Worm (Caenorhabditis elegans) whole organism, late embryonic: ENCODE results near the gene srp-7.

Experiments used
- C38D4.7 ChIP-seq: fragments of 200-800 bp; sonication (Bioruptor generic); optimal IDR thresholded peaks from 2 replicates; lab custom pipeline; 2018; ENCODE audit warnings: mild to moderate bottlenecking, missing genetic modification characterization, moderate library complexity, missing compliant biosample characterization
- K02D7.2 ChIP-seq: sonication (generic microtip); optimal IDR thresholded peaks from 2 replicates; lab custom pipeline; 2017; ENCODE audit warnings: mild to moderate bottlenecking, missing genetic modification characterization, missing compliant biosample characterization
- T23F11.4 ChIP-seq: fragments of 200-800 bp; sonication (Bioruptor generic); optimal IDR thresholded peaks from 2 replicates; lab custom pipeline; 2018; ENCODE audit warnings: mild to moderate bottlenecking, missing genetic modification characterization, missing compliant biosample characterization
- Y22D7AL.16 ChIP-seq: sonication (generic microtip); optimal IDR thresholded peaks from 2 replicates; lab custom pipeline; 2016; ENCODE audit warnings: missing genetic modification characterization, missing compliant biosample characterization
- ahr-1 ChIP-seq: sonication (generic microtip); optimal IDR thresholded peaks from 2 replicates; lab custom pipeline; 2016; ENCODE audit warnings: missing genetic modification characterization, missing compliant biosample characterization
- ama-1 ChIP-seq: fragments of 150-350 bp; optimal IDR thresholded peaks from 2 replicates; lab custom pipeline; 2014
- ceh-14 ChIP-seq: sonication (generic microtip); optimal IDR thresholded peaks from 2 replicates; lab custom pipeline; 2016; ENCODE audit warnings: missing genotype, missing genetic modification characterization, missing compliant biosample characterization
- ceh-18 ChIP-seq: sonication (generic microtip); optimal IDR thresholded peaks from 2 replicates; lab custom pipeline; 2016; ENCODE audit warnings: missing genetic modification characterization, missing compliant biosample characterization
- ceh-19 ChIP-seq: fragments of 200-800 bp; sonication (Bioruptor generic); optimal IDR thresholded peaks from 2 replicates; lab custom pipeline; 2018; ENCODE audit warnings: mild to moderate bottlenecking, missing genetic modification characterization, missing compliant biosample characterization
- ceh-2 ChIP-seq: sonication (generic microtip); optimal IDR thresholded peaks from 2 replicates; lab custom pipeline; 2016; ENCODE audit warnings: missing genotype, missing genetic modification characterization, missing compliant biosample characterization
- ceh-22 ChIP-seq: sonication (generic microtip); optimal IDR thresholded peaks from 2 replicates; lab custom pipeline; 2017; ENCODE audit warnings: missing biosample characterization, missing genetic modification characterization
- ceh-24 ChIP-seq: sonication (generic microtip); optimal IDR thresholded peaks from 2 replicates; lab custom pipeline; 2016; ENCODE audit warnings: mild to moderate bottlenecking, missing genetic modification characterization, missing compliant biosample characterization
- ceh-31 ChIP-seq: sonication (generic microtip); optimal IDR thresholded peaks from 2 replicates; lab custom pipeline; 2016; ENCODE audit warnings: missing genetic modification characterization, missing compliant biosample characterization
- ceh-34 ChIP-seq: sonication (generic microtip); optimal IDR thresholded peaks from 2 replicates; lab custom pipeline; 2016; ENCODE audit warnings: mild to moderate bottlenecking, missing genetic modification characterization, missing compliant biosample characterization
- ceh-48 ChIP-seq: sonication (generic microtip); optimal IDR thresholded peaks from 2 replicates; lab custom pipeline; 2016; ENCODE audit warnings: missing genetic modification characterization, inconsistent platforms, missing compliant biosample characterization
- che-1 ChIP-seq: sonication (generic microtip); optimal IDR thresholded peaks from 2 replicates; lab custom pipeline; 2016; ENCODE audit warnings: mild to moderate bottlenecking, missing genetic modification characterization, missing compliant biosample characterization
- dve-1 ChIP-seq: sonication (generic microtip); optimal IDR thresholded peaks from 2 replicates; lab custom pipeline; 2017; ENCODE audit warnings: antibody characterized with exemption, mild to moderate bottlenecking, missing genetic modification characterization, missing compliant biosample characterization
- elt-4 ChIP-seq: sonication (generic microtip); optimal IDR thresholded peaks from 2 replicates; lab custom pipeline; 2016; ENCODE audit warnings: missing genetic modification characterization, missing compliant biosample characterization
- fax-1 ChIP-seq: sonication (generic microtip); optimal IDR thresholded peaks from 2 replicates; lab custom pipeline; 2016; ENCODE audit warnings: missing genotype, missing genetic modification characterization, missing compliant biosample characterization
- fkh-10 ChIP-seq: fragments of 150-350 bp; optimal IDR thresholded peaks from 2 replicates; lab custom pipeline; 2014; ENCODE audit warnings: missing biosample characterization, missing genetic modification reagents, missing genetic modification characterization
- fkh-6 ChIP-seq: sonication (generic microtip); optimal IDR thresholded peaks from 2 replicates; lab custom pipeline; 2016; ENCODE audit warnings: missing genetic modification characterization, missing compliant biosample characterization
- gmeb-2 ChIP-seq: sonication (generic microtip); optimal IDR thresholded peaks from 2 replicates; lab custom pipeline; 2016; ENCODE audit warnings: missing genetic modification characterization, inconsistent platforms, missing compliant biosample characterization
- hlh-13 ChIP-seq: fragments of 200-800 bp; sonication (Bioruptor generic); optimal IDR thresholded peaks from 2 replicates; lab custom pipeline; 2018; ENCODE audit warnings: mild to moderate bottlenecking, missing genetic modification characterization, missing compliant biosample characterization
- hlh-15 ChIP-seq: sonication (generic microtip); optimal IDR thresholded peaks from 2 replicates; lab custom pipeline; 2016; ENCODE audit warnings: missing genetic modification characterization, missing compliant biosample characterization
- hlh-6 ChIP-seq: sonication (generic microtip); optimal IDR thresholded peaks from 2 replicates; lab custom pipeline; 2016; ENCODE audit warnings: missing genotype, missing genetic modification characterization, missing compliant biosample characterization
- hlh-8 ChIP-seq: sonication (generic microtip); optimal IDR thresholded peaks from 2 replicates; lab custom pipeline; 2016; ENCODE audit warnings: missing genotype, missing genetic modification characterization, missing compliant biosample characterization
- madf-2 ChIP-seq: sonication (generic microtip); optimal IDR thresholded peaks from 2 replicates; lab custom pipeline; 2017; ENCODE audit warnings: missing genetic modification characterization, missing compliant biosample characterization
- mec-3 ChIP-seq: sonication (generic microtip); optimal IDR thresholded peaks from 2 replicates; lab custom pipeline; 2016; ENCODE audit warnings: borderline replicate concordance, missing genetic modification characterization, missing compliant biosample characterization
- nhr-232 ChIP-seq: sonication (generic microtip); optimal IDR thresholded peaks from 2 replicates; lab custom pipeline; 2016; ENCODE audit warnings: missing genetic modification characterization, missing compliant biosample characterization
- npax-4 ChIP-seq: sonication (generic microtip); optimal IDR thresholded peaks from 2 replicates; lab custom pipeline; 2016; ENCODE audit warnings: missing genetic modification characterization, missing compliant biosample characterization
- pax-1 ChIP-seq: fragments of 150-350 bp; optimal IDR thresholded peaks from 2 replicates; lab custom pipeline; 2014; ENCODE audit warnings: missing biosample characterization, missing genetic modification characterization
- pha-2 ChIP-seq: sonication (generic microtip); optimal IDR thresholded peaks from 2 replicates; lab custom pipeline; 2017; ENCODE audit warnings: mild to moderate bottlenecking, missing genetic modification characterization, missing compliant biosample characterization
- pha-4 ChIP-seq: fragments of 150-350 bp; optimal IDR thresholded peaks from 2 replicates; lab custom pipeline; 2018; ENCODE audit warnings: missing biosample characterization, missing genetic modification reagents, missing genetic modification characterization
- pqm-1 ChIP-seq: sonication (generic microtip); optimal IDR thresholded peaks from 2 replicates; lab custom pipeline; 2016; ENCODE audit warnings: missing genetic modification characterization, missing compliant biosample characterization
- pros-1 ChIP-seq: fragments of 150-350 bp; optimal IDR thresholded peaks from 2 replicates; lab custom pipeline; 2014; ENCODE audit warnings: missing biosample characterization, missing genetic modification reagents, missing genetic modification characterization
- ref-2 ChIP-seq: sonication (generic microtip); optimal IDR thresholded peaks from 2 replicates; lab custom pipeline; 2016; ENCODE audit warnings: missing genetic modification characterization, missing compliant biosample characterization
- rnt-1 ChIP-seq: sonication (generic microtip); optimal IDR thresholded peaks from 2 replicates; lab custom pipeline; 2016; ENCODE audit warnings: missing genetic modification characterization, missing compliant biosample characterization
- sox-4 ChIP-seq: sonication (generic microtip); optimal IDR thresholded peaks from 2 replicates; lab custom pipeline; 2017; ENCODE audit warnings: mild to moderate bottlenecking, missing genetic modification characterization, inconsistent platforms, missing compliant biosample characterization
- syd-9 ChIP-seq: sonication (generic microtip); optimal IDR thresholded peaks from 2 replicates; lab custom pipeline; 2016; ENCODE audit warnings: mild to moderate bottlenecking, missing genetic modification characterization, moderate library complexity, missing compliant biosample characterization
- ttx-3 ChIP-seq: sonication (generic microtip); optimal IDR thresholded peaks from 2 replicates; lab custom pipeline; 2016; ENCODE audit warnings: missing genetic modification reagents, missing genetic modification characterization, missing compliant biosample characterization
- unc-3 ChIP-seq, 2 experiments: fragments of 200-800 bp in 1 of 2; sonication (Bioruptor generic) in 1 of 2; sonication (generic microtip) in 1 of 2; conservative IDR thresholded peaks in 1 of 2; optimal IDR thresholded peaks in 1 of 2; 2 replicates each; pipeline versions ENCODE4 v1.3.6 to Lab custom; 2016 to 2022; ENCODE audit warnings: missing compliant biosample characterization in 2 of 2, missing genetic modification characterization in 2 of 2, missing genetic modification reagents in 1 of 2
- unc-55 ChIP-seq: sonication (generic microtip); optimal IDR thresholded peaks from 2 replicates; lab custom pipeline; 2017; ENCODE audit warnings: missing biosample characterization, missing genetic modification reagents, missing genetic modification characterization
- unc-86 ChIP-seq: sonication (generic microtip); optimal IDR thresholded peaks from 2 replicates; lab custom pipeline; 2016; ENCODE audit warnings: missing genetic modification characterization, missing compliant biosample characterization
- zip-5 ChIP-seq: sonication (generic microtip); optimal IDR thresholded peaks from 2 replicates; lab custom pipeline; 2016; ENCODE audit warnings: missing genetic modification characterization, missing compliant biosample characterization
- ztf-16 ChIP-seq: sonication (generic microtip); optimal IDR thresholded peaks from 2 replicates; lab custom pipeline; 2017; ENCODE audit warnings: missing genetic modification characterization, missing compliant biosample characterization

Gene srp-7

DNA sequence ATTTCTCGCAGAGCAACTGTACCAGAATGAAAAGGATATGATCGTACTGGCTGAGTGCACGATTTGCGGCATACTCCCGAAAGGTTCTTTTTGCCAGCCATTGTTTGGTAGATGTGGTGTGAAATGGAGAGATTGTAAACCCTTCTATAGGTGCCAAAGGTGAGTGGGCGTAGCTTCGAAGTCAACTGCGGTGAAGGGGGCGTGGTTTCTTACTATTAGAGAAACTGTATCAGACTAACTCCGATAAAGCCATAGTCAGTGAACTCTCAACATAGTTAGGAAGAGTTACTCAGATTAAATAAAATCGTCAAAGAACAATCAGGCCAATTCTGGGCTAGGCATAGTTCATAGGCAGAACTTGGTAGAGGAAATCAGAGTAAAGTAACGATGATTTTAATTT is 1.6 kb upstream of the srp-7 start, which contains the start of gene F20D6.9:
Gene F20D6.9, minus strand, starts transcription at position 101 of the 400 bp plus-strand sequence.
- TF ChIP-seq unc-55 (no peak), C38D4.7 (GFP tag; lab: Kevin White, UChicago) (no peak), madf-2 (tag; lab: Kevin White, UChicago) (no peak), dve-1 (tag; lab: Kevin White, UChicago) (no peak), ama-1 (no peak), ahr-1 (no peak), pax-1 (no peak), rnt-1 (tag; lab: Kevin White, UChicago) (no peak), mec-3 (tag; lab: Kevin White, UChicago) (no peak), ceh-18 (tag; lab: Kevin White, UChicago) (no peak), K02D7.2 (tag; lab: Kevin White, UChicago) (no peak), Y22D7AL.16 (tag; lab: Kevin White, UChicago) (no peak), ttx-3 (tag; lab: Kevin White, UChicago) (no peak)

DNA sequence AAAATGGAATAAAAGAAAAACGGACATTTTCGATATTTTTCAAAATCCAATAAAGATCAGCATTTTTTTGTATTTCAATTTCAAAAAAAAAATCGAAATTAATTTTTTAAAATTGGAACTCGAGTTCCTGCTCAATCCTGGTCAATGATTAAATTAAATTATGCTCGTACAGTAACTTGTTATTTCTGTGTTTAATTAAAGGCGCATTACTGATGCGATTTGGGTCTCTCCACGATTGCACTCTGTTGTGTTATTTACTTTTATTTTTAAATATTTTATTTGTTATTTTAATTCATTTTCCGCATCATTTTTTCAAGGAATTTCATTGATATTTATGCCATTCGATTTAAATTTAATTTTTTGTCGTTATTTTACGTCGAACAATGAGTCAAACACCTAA is 647 bp upstream of the srp-7 start:
- no peak for TF ChIP-seq che-1 (tag; lab: Kevin White, UChicago)
- no peak for TF ChIP-seq madf-2 (tag; lab: Kevin White, UChicago)
- TF ChIP-seq hlh-15 (tag; lab: Kevin White, UChicago), result no peak
- TF ChIP-seq K02D7.2 (tag; lab: Kevin White, UChicago), result no peak
- TF ChIP-seq zip-5 (tag; lab: Kevin White, UChicago), result no peak
- TF ChIP-seq ref-2 (tag; lab: Kevin White, UChicago), result no peak
- TF ChIP-seq nhr-232 (tag; lab: Kevin White, UChicago), result no peak
- no peak for TF ChIP-seq pqm-1
- no peak for TF ChIP-seq hlh-6 (tag; lab: Kevin White, UChicago)
- no peak for TF ChIP-seq C38D4.7 (GFP tag; lab: Kevin White, UChicago)
- no peak for TF ChIP-seq ceh-18 (tag; lab: Kevin White, UChicago)
- no peak for TF ChIP-seq npax-4 (tag; lab: Kevin White, UChicago)
- TF ChIP-seq sox-4 (tag; lab: Kevin White, UChicago), result no peak
- no peak for TF ChIP-seq ceh-22 (tag; lab: Kevin White, UChicago)
- no peak for TF ChIP-seq ceh-48
- TF ChIP-seq ceh-2, result no peak
- TF ChIP-seq hlh-13 (GFP tag; lab: Kevin White, UChicago), result no peak
- no peak for TF ChIP-seq ceh-24 (tag; lab: Kevin White, UChicago)
- no peak for TF ChIP-seq fkh-6 (tag; lab: Kevin White, UChicago)
- TF ChIP-seq pha-4 (tag; lab: Kevin White, UChicago), result no peak

DNA sequence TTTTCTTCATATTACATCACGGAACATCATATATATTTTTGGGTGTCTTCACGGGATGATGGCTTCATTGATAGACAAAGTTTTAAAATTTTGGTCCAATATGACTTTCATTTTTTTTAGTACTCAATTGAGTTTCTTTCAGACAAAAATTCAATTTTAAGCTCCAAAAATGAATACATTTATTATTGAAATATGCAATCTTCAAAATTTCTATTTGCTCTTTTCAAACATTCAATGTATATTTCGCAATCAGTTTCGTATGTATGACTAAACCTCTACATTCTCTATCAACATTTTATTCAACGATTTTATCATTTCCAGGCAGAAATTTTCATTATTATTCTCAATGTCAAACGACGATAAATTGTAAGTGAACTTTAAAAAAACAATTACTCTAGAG is 4.5 kb downstream of the srp-7 start, which contains the start of gene srp-8:
Gene srp-8, plus strand, starts transcription at position 301 of the 400 bp plus-strand sequence.
- TF ChIP-seq pha-2 (no peak), syd-9 (no peak), ceh-18 (tag; lab: Kevin White, UChicago) (no peak), ceh-2 (no peak), ztf-16 (tag; lab: Kevin White, UChicago) (no peak), ceh-31 (tag; lab: Kevin White, UChicago) (no peak), gmeb-2 (no peak), ttx-3 (tag; lab: Kevin White, UChicago) (no peak), ceh-24 (tag; lab: Kevin White, UChicago) (no peak), sox-4 (tag; lab: Kevin White, UChicago) (no peak), ceh-22 (tag; lab: Kevin White, UChicago) (no peak), fax-1 (tag; lab: Kevin White, UChicago) (no peak), zip-5 (tag; lab: Kevin White, UChicago) (no peak), dve-1 (tag; lab: Kevin White, UChicago) (no peak), K02D7.2 (tag; lab: Kevin White, UChicago) (no peak), ceh-14 (tag; lab: Kevin White, UChicago) (no peak), madf-2 (tag; lab: Kevin White, UChicago) (no peak)

DNA sequence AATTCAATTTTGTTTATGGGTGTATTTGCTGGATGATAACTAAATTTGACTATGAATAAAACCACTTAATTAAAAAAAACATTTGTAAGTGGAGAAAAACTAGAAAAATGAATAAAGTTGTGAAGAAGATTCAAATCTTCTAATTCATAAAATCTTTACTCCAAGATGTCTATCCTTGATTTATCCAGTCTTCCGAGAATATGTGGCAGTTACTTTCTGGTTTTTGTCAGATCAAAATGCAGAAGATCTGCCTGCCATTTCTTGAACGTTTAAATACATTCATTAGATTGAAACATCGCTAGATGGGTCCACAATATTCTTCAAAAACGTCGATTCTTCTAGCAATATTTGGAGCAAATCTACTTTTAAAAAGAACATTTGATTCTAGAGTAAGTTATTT is 6.8 kb downstream of the srp-7 start, which contains the start of gene F20D6.2:
Gene F20D6.2, plus strand, starts transcription at position 301 of the 400 bp plus-strand sequence.
- TF ChIP-seq K02D7.2 (tag; lab: Kevin White, UChicago), result no peak
- no peak for TF ChIP-seq T23F11.4 (GFP tag; lab: Kevin White, UChicago)
- no peak for TF ChIP-seq unc-55
- no peak for TF ChIP-seq che-1 (tag; lab: Kevin White, UChicago)
- no peak for TF ChIP-seq pha-4 (tag; lab: Kevin White, UChicago)
- TF ChIP-seq ceh-18 (tag; lab: Kevin White, UChicago), result no peak
- no peak for TF ChIP-seq ceh-34 (tag; lab: Kevin White, UChicago)
- no peak for TF ChIP-seq fkh-10
- no peak for TF ChIP-seq unc-86 (tag; lab: Kevin White, UChicago)
- TF ChIP-seq unc-3 (GFP tag; conservative IDR thresholded peaks at IDR 0.05; lab: Robert Waterston, UW), result no peak
- TF ChIP-seq unc-3 (tag; optimal IDR thresholded peaks at IDR 0.05; lab: Kevin White, UChicago), result no peak
- no peak for TF ChIP-seq ceh-22 (tag; lab: Kevin White, UChicago)
- no peak for TF ChIP-seq hlh-8
- TF ChIP-seq elt-4 (tag; lab: Kevin White, UChicago), result no peak
- no peak for TF ChIP-seq ztf-16 (tag; lab: Kevin White, UChicago)
- TF ChIP-seq pros-1, result no peak
- no peak for TF ChIP-seq fax-1 (tag; lab: Kevin White, UChicago)
- TF ChIP-seq ceh-19 (GFP tag; lab: Kevin White, UChicago), result no peak
- TF ChIP-seq sox-4 (tag; lab: Kevin White, UChicago), result no peak
- no peak for TF ChIP-seq ahr-1
- no peak for TF ChIP-seq ceh-14 (tag; lab: Kevin White, UChicago)
